Fruit fly (Drosophila melanogaster) whole organism, adult: ENCODE measurements around the gene CG11779.

ENCODE experiments used
- CG11617 ChIP-seq: fragments of 200-800 bp; sonication (Bioruptor generic); optimal IDR thresholded peaks from 2 replicates; lab custom pipeline; 2017; ENCODE audit warnings: mild to moderate bottlenecking, missing biosample characterization, missing genetic modification reagents, missing genetic modification characterization
- CG12768 ChIP-seq: fragments of 200-800 bp; sonication (Bioruptor generic); optimal IDR thresholded peaks from 2 replicates; lab custom pipeline; 2017; ENCODE audit warnings: missing biosample characterization, missing genetic modification characterization, mild to moderate bottlenecking, moderate library complexity, missing genetic modification reagents
- CG14711 ChIP-seq: fragments of 200-800 bp; sonication (Bioruptor generic); optimal IDR thresholded peaks from 2 replicates; lab custom pipeline; 2018; ENCODE audit warnings: missing biosample characterization, mild to moderate bottlenecking, missing genetic modification characterization, moderate library complexity
- CG1620 ChIP-seq: fragments of 200-800 bp; sonication (Bioruptor generic); optimal IDR thresholded peaks from 2 replicates; lab custom pipeline; 2016; ENCODE audit warnings: missing biosample characterization, missing genetic modification characterization
- CG33017 ChIP-seq: fragments of 200-800 bp; sonication (Bioruptor generic); optimal IDR thresholded peaks from 2 replicates; lab custom pipeline; 2018; ENCODE audit warnings: missing biosample characterization, mild to moderate bottlenecking, missing genetic modification characterization, moderate library complexity
- CG5204 ChIP-seq: fragments of 200-800 bp; sonication (Bioruptor generic); optimal IDR thresholded peaks from 2 replicates; lab custom pipeline; 2016; ENCODE audit warnings: missing biosample characterization, missing genetic modification characterization
- CG7045 ChIP-seq: fragments of 200-800 bp; sonication (Bioruptor generic); optimal IDR thresholded peaks from 2 replicates; lab custom pipeline; 2017; ENCODE audit warnings: missing biosample characterization, mild to moderate bottlenecking, missing genetic modification characterization
- CG7101 ChIP-seq: fragments of 200-800 bp; sonication (Bioruptor generic); optimal IDR thresholded peaks from 2 replicates; lab custom pipeline; 2018; ENCODE audit warnings: missing biosample characterization, mild to moderate bottlenecking, missing genetic modification characterization, moderate library complexity
- Clk ChIP-seq: fragments of 200-800 bp; sonication (Bioruptor generic); optimal IDR thresholded peaks from 2 replicates; lab custom pipeline; 2017; ENCODE audit warnings: missing biosample characterization, missing genetic modification characterization
- Crg-1 ChIP-seq: fragments of 200-800 bp; sonication (Bioruptor generic); optimal IDR thresholded peaks from 2 replicates; lab custom pipeline; 2016; ENCODE audit warnings: missing biosample characterization, missing genetic modification characterization
- Hr96 ChIP-seq: fragments of 200-800 bp; sonication (Bioruptor generic); optimal IDR thresholded peaks from 2 replicates; lab custom pipeline; 2016; ENCODE audit warnings: missing biosample characterization, missing genetic modification characterization
- Mnt ChIP-seq: fragments of 200-800 bp; sonication (Bioruptor generic); optimal IDR thresholded peaks from 2 replicates; lab custom pipeline; 2016; ENCODE audit warnings: missing biosample characterization, mild to moderate bottlenecking, missing genetic modification characterization
- bab1 ChIP-seq: fragments of 200-800 bp; sonication (Bioruptor generic); optimal IDR thresholded peaks from 3 replicates; lab custom pipeline; 2019; ENCODE audit warnings: missing biosample characterization, mild to moderate bottlenecking, missing genetic modification characterization, moderate library complexity
- cic ChIP-seq: fragments of 200-800 bp; sonication (Bioruptor generic); optimal IDR thresholded peaks from 2 replicates; lab custom pipeline; 2017; ENCODE audit warnings: missing biosample characterization, mild to moderate bottlenecking, missing genetic modification characterization, moderate library complexity
- cnc ChIP-seq, 2 experiments: fragments of >200 bp; optimal IDR thresholded peaks; 2 replicates each; lab custom pipeline; 2017
- kay ChIP-seq: fragments of 200-800 bp; sonication (Bioruptor generic); peaks from one replicate; lab custom pipeline; 2016; ENCODE audit warnings: missing biosample characterization, missing genetic modification characterization, borderline replicate concordance
- ovo ChIP-seq: fragments of 200-800 bp; sonication (Bioruptor generic); optimal IDR thresholded peaks from 2 replicates; lab custom pipeline; 2016; ENCODE audit warnings: missing biosample characterization, missing genetic modification characterization
- pad ChIP-seq: fragments of 200-800 bp; sonication (Bioruptor generic); optimal IDR thresholded peaks from 3 replicates; lab custom pipeline; 2017; ENCODE audit warnings: missing biosample characterization, missing genetic modification characterization, mild to moderate bottlenecking, moderate library complexity, missing genetic modification reagents
- tj ChIP-seq: fragments of 200-800 bp; sonication (Bioruptor generic); optimal IDR thresholded peaks from 3 replicates; lab custom pipeline; 2017; ENCODE audit warnings: missing biosample characterization, mild to moderate bottlenecking, missing genetic modification characterization, moderate library complexity
- toe ChIP-seq: fragments of 200-800 bp; sonication (Bioruptor generic); optimal IDR thresholded peaks from 2 replicates; lab custom pipeline; 2016; ENCODE audit warnings: missing biosample characterization, missing genetic modification characterization

CG11779 gene

DNA sequence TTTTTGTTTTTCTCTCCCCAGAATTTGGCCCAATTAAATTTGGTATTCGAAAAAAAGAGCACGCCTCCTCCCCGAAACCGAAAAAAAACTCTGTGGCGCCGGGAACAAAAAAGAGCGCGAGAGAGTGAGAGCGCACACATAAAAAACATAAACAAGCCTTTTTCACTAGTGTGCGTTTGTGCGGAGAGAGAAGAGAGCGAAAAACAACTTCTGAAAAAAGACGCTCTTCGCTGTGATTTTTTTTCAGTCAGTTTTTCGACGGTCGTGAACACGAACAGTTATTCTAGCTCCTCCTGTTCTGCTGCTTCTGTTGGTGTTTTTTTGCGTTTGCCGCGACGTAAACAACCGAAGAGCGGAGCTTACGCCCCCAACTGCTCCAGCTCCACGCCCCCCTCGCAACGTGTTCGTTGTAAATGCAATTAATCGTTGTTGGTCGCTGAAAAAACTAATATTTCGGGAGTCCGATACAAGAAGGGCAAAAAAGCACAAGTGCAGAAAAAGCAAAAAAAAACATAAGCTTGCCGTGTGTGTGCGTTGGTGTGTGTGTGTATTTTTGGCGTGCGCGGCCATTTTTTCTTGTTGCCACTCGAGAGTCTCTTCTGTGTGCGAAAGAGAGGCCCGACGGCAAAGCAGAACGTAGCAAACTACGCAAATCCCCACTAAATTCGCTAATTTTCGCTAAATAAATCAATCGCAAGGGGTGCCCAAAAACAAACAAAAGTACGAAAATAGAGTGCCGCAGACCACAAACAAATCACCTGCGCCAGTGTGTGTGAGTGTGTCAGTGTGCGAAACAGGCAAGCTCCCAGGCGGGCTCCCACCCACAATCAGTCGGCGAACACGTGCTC is 4.5 kb upstream of the CG11779 start, which contains the start of gene sqz:
TSS of gene sqz (plus strand) at position 240 of the 848 bp plus-strand sequence.
- no peak for TF ChIP-seq bab1 (GFP tag; lab: Kevin White, UChicago)
- peak; percentile 30 for TF ChIP-seq toe (GFP tag; lab: Kevin White, UChicago)
- peak; percentile 41 for TF ChIP-seq Hr96
- TF ChIP-seq cnc (optimal IDR thresholded peaks at IDR 0.05; lab: Kevin White, UChicago): no peak
- TF ChIP-seq CG11617 (GFP tag; lab: Kevin White, UChicago): peak; percentile 75
- no peak for TF ChIP-seq CG14711 (tag; lab: Kevin White, UChicago)
- peak; percentile 8 for TF ChIP-seq cic (GFP tag; lab: Kevin White, UChicago)
- peak; percentile 56 for TF ChIP-seq CG7045 (GFP tag; lab: Kevin White, UChicago)
- peak; percentile 89 for TF ChIP-seq tj (GFP tag; lab: Kevin White, UChicago)
- TF ChIP-seq pad (GFP tag; lab: Kevin White, UChicago): peak; percentile 44
- TF ChIP-seq Mnt: peak; percentile 45

DNA sequence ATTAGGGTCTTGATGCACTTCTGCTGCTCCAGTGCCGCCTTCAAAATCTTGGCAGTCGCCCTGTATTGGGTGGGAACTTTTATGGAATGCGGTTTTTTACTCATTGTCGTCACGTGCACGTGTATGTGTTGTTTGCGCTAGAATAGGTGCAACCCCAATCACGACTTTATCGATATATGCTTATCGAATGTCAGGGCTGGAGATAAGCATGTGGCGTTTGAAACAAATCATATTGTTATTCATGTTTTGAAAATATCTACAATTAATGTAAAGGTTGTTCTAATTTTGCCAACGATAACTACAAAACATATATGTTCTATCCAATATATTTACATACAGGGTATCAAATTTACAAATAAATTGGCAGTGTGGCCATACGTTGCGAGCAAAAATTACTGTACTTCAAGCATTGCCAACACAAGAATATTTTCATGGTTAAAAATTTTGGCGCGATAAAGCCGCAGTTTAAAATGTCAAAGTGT is 2.5 kb upstream of the CG11779 start, which contains the start of the genes CG42359 and Nsun5:
TSS of gene CG42359 (minus strand) at position 166 of the 482 bp plus-strand sequence.
TSS of gene Nsun5 (minus strand) at position 166 of the 482 bp plus-strand sequence.
- peak; percentile 91 for TF ChIP-seq bab1 (GFP tag; lab: Kevin White, UChicago)
- peak; percentile 80 for TF ChIP-seq CG33017 (tag; lab: Kevin White, UChicago)
- TF ChIP-seq CG7101 (tag; lab: Kevin White, UChicago): peak; percentile 97
- TF ChIP-seq CG5204: peak; percentile 86
- TF ChIP-seq CG7045 (GFP tag; lab: Kevin White, UChicago): peak; percentile 67
- TF ChIP-seq Hr96: peak; percentile 88
- no peak for TF ChIP-seq cnc (optimal IDR thresholded peaks at IDR 0.05; lab: Kevin White, UChicago)
- peak; percentile 64 for TF ChIP-seq tj (GFP tag; lab: Kevin White, UChicago)
- peak; percentile 75 for TF ChIP-seq CG12768
- peak; percentile 87 for TF ChIP-seq Clk
- peak; percentile 81 for TF ChIP-seq CG11617 (GFP tag; lab: Kevin White, UChicago)
- peak; percentile 93 for TF ChIP-seq toe (GFP tag; lab: Kevin White, UChicago)
- TF ChIP-seq CG1620: peak; percentile 88
- no peak for TF ChIP-seq kay
- peak; percentile 98 for TF ChIP-seq Mnt
- TF ChIP-seq ovo (GFP tag; lab: Kevin White, UChicago): peak; percentile 79
- TF ChIP-seq pad (GFP tag; lab: Kevin White, UChicago): peak; percentile 67
- TF ChIP-seq cic (GFP tag; lab: Kevin White, UChicago): peak; percentile 71
- peak; percentile 90 for TF ChIP-seq CG14711 (tag; lab: Kevin White, UChicago)
- peak; percentile 66 for TF ChIP-seq Crg-1 (GFP tag; lab: Kevin White, UChicago)

DNA sequence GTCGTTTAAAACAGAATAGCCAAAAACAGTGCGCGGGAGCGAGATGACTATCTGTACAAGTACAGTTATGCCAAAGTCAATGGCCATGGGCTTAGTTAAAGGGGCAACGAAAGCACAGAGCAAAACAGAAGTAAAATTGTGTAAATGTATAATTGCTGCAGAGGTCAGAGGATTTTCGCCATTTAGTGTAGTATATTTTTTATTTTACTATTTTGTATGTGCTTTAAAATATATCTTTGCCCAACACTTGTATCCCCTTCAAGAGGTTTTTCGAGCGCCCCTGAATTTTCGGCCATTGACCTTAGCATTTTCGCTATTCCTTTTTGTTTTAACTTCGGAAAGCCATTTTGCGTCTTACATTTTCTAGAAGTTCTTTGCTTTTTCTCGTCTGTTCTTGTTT is 1.7 kb downstream of the CG11779 start:
- TF ChIP-seq CG1620 (peak; percentile 35), cnc (optimal IDR thresholded peaks at IDR 0.05; lab: Kevin White, UChicago) (no peak), CG33017 (tag; lab: Kevin White, UChicago) (no peak), bab1 (GFP tag; lab: Kevin White, UChicago) (peak; percentile 61), CG12768 (no peak), CG7101 (tag; lab: Kevin White, UChicago) (no peak), CG11617 (GFP tag; lab: Kevin White, UChicago) (no peak), tj (GFP tag; lab: Kevin White, UChicago) (no peak), CG14711 (tag; lab: Kevin White, UChicago) (peak; percentile 33), Mnt (no peak), CG7045 (GFP tag; lab: Kevin White, UChicago) (no peak), cic (GFP tag; lab: Kevin White, UChicago) (no peak), pad (GFP tag; lab: Kevin White, UChicago) (peak; percentile 44), Hr96 (no peak), Clk (no peak), CG5204 (no peak), Crg-1 (GFP tag; lab: Kevin White, UChicago) (no peak), ovo (GFP tag; lab: Kevin White, UChicago) (peak; percentile 45), kay (no peak), toe (GFP tag; lab: Kevin White, UChicago) (no peak)

DNA sequence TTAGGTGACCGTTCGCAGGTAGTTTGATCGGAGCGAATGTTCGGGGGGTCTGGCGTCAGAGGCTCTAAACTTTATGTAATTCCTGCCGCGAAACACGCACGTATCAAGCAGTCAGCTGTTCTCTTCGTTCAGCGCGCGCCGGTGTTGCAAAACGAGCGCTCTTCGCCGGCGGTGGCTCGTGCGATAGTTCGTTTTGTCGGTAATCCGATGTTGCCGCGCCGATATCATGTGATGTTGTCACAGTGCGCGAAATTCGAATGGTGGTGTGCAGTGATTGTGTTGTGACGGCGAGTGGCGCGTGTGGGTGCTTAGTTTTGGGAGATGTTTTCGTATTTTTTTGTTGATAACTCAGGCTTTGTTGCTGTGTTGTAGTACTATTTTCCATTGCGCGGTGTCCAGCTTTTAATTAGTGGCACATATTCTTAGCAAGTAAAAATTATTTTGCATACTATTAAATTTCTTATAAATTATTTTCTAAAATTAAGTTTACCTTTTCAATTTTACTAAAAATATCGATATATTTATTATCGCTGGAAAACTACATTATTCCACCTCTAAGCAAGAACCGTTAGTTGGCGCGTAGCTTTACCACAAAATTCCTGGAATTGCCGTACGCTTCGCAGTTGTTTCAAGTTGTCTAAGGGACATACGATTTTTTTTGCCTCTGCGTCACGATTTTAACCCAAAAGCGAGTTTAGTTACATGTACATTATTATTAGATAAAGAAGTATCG is 2.8 kb downstream of the CG11779 start, which contains the start of gene nanos:
TSS of gene nanos (plus strand) at position 569 of the 733 bp plus-strand sequence.
- TF ChIP-seq CG33017 (tag; lab: Kevin White, UChicago): peak; percentile 23
- TF ChIP-seq toe (GFP tag; lab: Kevin White, UChicago): peak; percentile 75
- TF ChIP-seq Mnt: peak; percentile 91
- TF ChIP-seq kay: peak; percentile 74
- peak; percentile 66 for TF ChIP-seq ovo (GFP tag; lab: Kevin White, UChicago)
- TF ChIP-seq CG12768: peak; percentile 79
- TF ChIP-seq Hr96: peak; percentile 74
- no peak for TF ChIP-seq CG5204
- TF ChIP-seq Crg-1 (GFP tag; lab: Kevin White, UChicago): peak; percentile 91
- TF ChIP-seq CG7101 (tag; lab: Kevin White, UChicago): peak; percentile 72
- TF ChIP-seq Clk: peak; percentile 62
- TF ChIP-seq pad (GFP tag; lab: Kevin White, UChicago): peak; percentile 78
- TF ChIP-seq CG11617 (GFP tag; lab: Kevin White, UChicago): peak; percentile 39
- peak; percentile 54 for TF ChIP-seq cic (GFP tag; lab: Kevin White, UChicago)
- TF ChIP-seq CG1620: peak; percentile 94
- peak; percentile 67 for TF ChIP-seq CG7045 (GFP tag; lab: Kevin White, UChicago)
- no peak for TF ChIP-seq cnc (optimal IDR thresholded peaks at IDR 0.05; lab: Kevin White, UChicago)
- peak; percentile 80 for TF ChIP-seq bab1 (GFP tag; lab: Kevin White, UChicago)
- peak; percentile 4 for TF ChIP-seq tj (GFP tag; lab: Kevin White, UChicago)
- TF ChIP-seq CG14711 (tag; lab: Kevin White, UChicago): peak; percentile 40
